Fruit fly (Drosophila melanogaster) whole organism, embryonic: ENCODE results near the gene dnc.

Experiments
- Blimp-1 ChIP-seq: fragments of 200-800 bp; sonication (Bioruptor generic); optimal IDR thresholded peaks from 3 replicates; lab custom pipeline; 2018; ENCODE audit warnings: missing biosample characterization, missing genetic modification characterization, mild to moderate bottlenecking, moderate library complexity, missing genetic modification reagents
- CG10366 ChIP-seq: fragments of 200-800 bp; sonication (Bioruptor generic); IDR thresholded peaks from 2 replicates; pipeline ENCODE4 v1.3.6; 2022; ENCODE audit warnings: missing biosample characterization, missing genetic modification characterization
- CG11398 ChIP-seq: fragments of 200-800 bp; sonication (Bioruptor generic); optimal IDR thresholded peaks from 2 replicates; lab custom pipeline; 2016; ENCODE audit warnings: missing biosample characterization, missing genetic modification characterization
- CG12155 ChIP-seq: fragments of 200-800 bp; sonication (Bioruptor generic); optimal IDR thresholded peaks from 3 replicates; lab custom pipeline; 2016; ENCODE audit warnings: missing biosample characterization, missing genetic modification characterization
- CG12219 ChIP-seq: fragments of 200-800 bp; sonication (Bioruptor generic); optimal IDR thresholded peaks from 3 replicates; lab custom pipeline; 2018; ENCODE audit warnings: missing biosample characterization, mild to moderate bottlenecking, missing genetic modification characterization
- CG14860 ChIP-seq: fragments of 200-800 bp; sonication (Bioruptor generic); IDR thresholded peaks from 3 replicates; pipeline ENCODE4 v1.3.6; 2022; ENCODE audit warnings: missing biosample characterization, missing genetic modification characterization; ENCODE audit not compliant: partially characterized antibody
- CG15601 ChIP-seq: fragments of 200-800 bp; sonication (Bioruptor generic); optimal IDR thresholded peaks from 3 replicates; lab custom pipeline; 2019; ENCODE audit warnings: missing biosample characterization, mild to moderate bottlenecking, missing genetic modification characterization, moderate library complexity
- CG17802 ChIP-seq: fragments of 200-800 bp; sonication (Bioruptor generic); optimal IDR thresholded peaks from 2 replicates; lab custom pipeline; 2018; ENCODE audit warnings: missing biosample characterization, mild to moderate bottlenecking, missing genetic modification characterization, moderate library complexity
- CG18764 ChIP-seq: fragments of 200-800 bp; sonication (Bioruptor generic); optimal IDR thresholded peaks from 3 replicates; lab custom pipeline; 2016; ENCODE audit warnings: missing biosample characterization, missing genetic modification characterization
- CG32772 ChIP-seq: fragments of 200-800 bp; sonication (Bioruptor generic); IDR thresholded peaks from 2 replicates; pipeline ENCODE4 v1.3.6; 2022; ENCODE audit warnings: missing biosample characterization, missing genetic modification characterization
- CG3838 ChIP-seq: fragments of 200-800 bp; sonication (Bioruptor generic); optimal IDR thresholded peaks from 3 replicates; lab custom pipeline; 2016; ENCODE audit warnings: missing biosample characterization, missing genetic modification characterization
- CG3847 ChIP-seq: fragments of 200-800 bp; sonication (Bioruptor generic); IDR thresholded peaks from 2 replicates; pipeline ENCODE4 v1.3.6; 2022; ENCODE audit warnings: missing biosample characterization, missing genetic modification characterization
- CG4328 ChIP-seq: fragments of 200-800 bp; sonication (Bioruptor generic); optimal IDR thresholded peaks from 3 replicates; lab custom pipeline; 2017; ENCODE audit warnings: missing biosample characterization, missing genetic modification reagents, missing genetic modification characterization
- CG4404 ChIP-seq: fragments of 200-800 bp; sonication (Bioruptor generic); IDR thresholded peaks from 2 replicates; pipeline ENCODE4 v1.3.6; 2022; ENCODE audit warnings: missing biosample characterization, missing genetic modification characterization
- CG4424 ChIP-seq: fragments of 200-800 bp; sonication (Bioruptor generic); optimal IDR thresholded peaks from 3 replicates; lab custom pipeline; 2016; ENCODE audit warnings: missing biosample characterization, missing genetic modification characterization
- CG4730 ChIP-seq: fragments of 200-800 bp; sonication (Bioruptor generic); IDR thresholded peaks from 2 replicates; pipeline ENCODE4 v1.3.6; 2022; ENCODE audit warnings: missing biosample characterization, missing genetic modification characterization
- CG6791 ChIP-seq: fragments of 200-800 bp; sonication (Bioruptor generic); IDR thresholded peaks from 3 replicates; pipeline ENCODE4 v1.3.6; 2022; ENCODE audit warnings: missing biosample characterization, missing genetic modification characterization; ENCODE audit not compliant: partially characterized antibody
- CG7556 ChIP-seq: fragments of 200-800 bp; sonication (Bioruptor generic); optimal IDR thresholded peaks from 2 replicates; lab custom pipeline; 2017; ENCODE audit warnings: missing biosample characterization, mild to moderate bottlenecking, missing genetic modification characterization
- CG7745 ChIP-seq: fragments of 200-800 bp; sonication (Bioruptor generic); optimal IDR thresholded peaks from 2 replicates; lab custom pipeline; 2018; ENCODE audit warnings: missing biosample characterization, mild to moderate bottlenecking, missing genetic modification characterization, moderate library complexity
- CG7928 ChIP-seq: fragments of 200-800 bp; sonication (Bioruptor generic); optimal IDR thresholded peaks from 2 replicates; lab custom pipeline; 2017; ENCODE audit warnings: missing biosample characterization, mild to moderate bottlenecking, missing genetic modification characterization
- CG7963 ChIP-seq: fragments of 200-800 bp; sonication (Bioruptor generic); IDR thresholded peaks from 3 replicates; pipeline ENCODE4 v1.3.6; 2022; ENCODE audit warnings: missing biosample characterization, missing genetic modification characterization; ENCODE audit not compliant: partially characterized antibody
- CG8765 ChIP-seq: fragments of 200-800 bp; sonication (Bioruptor generic); IDR thresholded peaks from 2 replicates; pipeline ENCODE4 v1.3.6; 2022; ENCODE audit warnings: missing biosample characterization, missing genetic modification characterization
- CkIIα-i1 ChIP-seq: fragments of 200-800 bp; sonication (Bioruptor generic); IDR thresholded peaks from 2 replicates; pipeline ENCODE4 v1.3.6; 2022; ENCODE audit warnings: missing biosample characterization, missing genetic modification characterization
- D19B ChIP-seq: fragments of 200-800 bp; sonication (Bioruptor generic); optimal IDR thresholded peaks from 2 replicates; lab custom pipeline; 2017; ENCODE audit warnings: missing biosample characterization, mild to moderate bottlenecking, missing genetic modification characterization
- Dip3 ChIP-seq: fragments of 200-800 bp; sonication (Bioruptor generic); optimal IDR thresholded peaks from 3 replicates; lab custom pipeline; 2016; ENCODE audit warnings: missing biosample characterization, missing genetic modification characterization
- Fer3 ChIP-seq: fragments of 200-800 bp; sonication (Bioruptor generic); optimal IDR thresholded peaks from 2 replicates; lab custom pipeline; 2018; ENCODE audit warnings: missing biosample characterization, mild to moderate bottlenecking, missing genetic modification characterization, moderate library complexity
- H2.0 ChIP-seq: fragments of 200-800 bp; sonication (Bioruptor generic); IDR thresholded peaks from 2 replicates; pipeline ENCODE4 v1.3.6; 2022; ENCODE audit warnings: missing biosample characterization, missing genetic modification characterization
- HLH54F ChIP-seq: fragments of 200-800 bp; sonication (Bioruptor generic); optimal IDR thresholded peaks from 3 replicates; lab custom pipeline; 2016; ENCODE audit warnings: missing biosample characterization, missing genetic modification characterization
- HLHmδ ChIP-seq: fragments of 200-800 bp; sonication (Bioruptor generic); optimal IDR thresholded peaks from 2 replicates; lab custom pipeline; 2018; ENCODE audit warnings: missing biosample characterization, mild to moderate bottlenecking, missing genetic modification characterization, moderate library complexity
- Hr51 ChIP-seq, 2 experiments: fragments of 200-800 bp; sonication (Bioruptor generic); optimal IDR thresholded peaks; 2 replicates in 1 of 2; 3 replicates in 1 of 2; lab custom pipeline; 2016 to 2018; ENCODE audit warnings: missing biosample characterization in 2 of 2, missing genetic modification characterization in 2 of 2, mild to moderate bottlenecking in 1 of 2, moderate library complexity in 1 of 2
- Mad ChIP-seq: fragments of 200-800 bp; sonication (Bioruptor generic); optimal IDR thresholded peaks from 2 replicates; lab custom pipeline; 2016; ENCODE audit warnings: missing biosample characterization, missing genetic modification characterization
- Oli ChIP-seq: fragments of 200-800 bp; sonication (Bioruptor generic); optimal IDR thresholded peaks from 2 replicates; lab custom pipeline; 2018; ENCODE audit warnings: missing biosample characterization, mild to moderate bottlenecking, missing genetic modification characterization, moderate library complexity
- Sin3A ChIP-seq: fragments of >200 bp; optimal IDR thresholded peaks from 2 replicates; lab custom pipeline; 2018
- Taf1 ChIP-seq: fragments of 200-800 bp; sonication (Bioruptor generic); IDR thresholded peaks from 2 replicates; pipeline ENCODE4 v1.3.6; 2022; ENCODE audit warnings: missing biosample characterization, missing genetic modification characterization
- Xrp1 ChIP-seq: fragments of 200-800 bp; sonication (Bioruptor generic); IDR thresholded peaks from 2 replicates; pipeline ENCODE4 v1.3.6; 2022; ENCODE audit warnings: missing biosample characterization, missing genetic modification characterization
- ash1 ChIP-seq: fragments of 200-800 bp; sonication (Bioruptor generic); optimal IDR thresholded peaks from 2 replicates; lab custom pipeline; 2018; ENCODE audit warnings: missing biosample characterization, mild to moderate bottlenecking, missing genetic modification characterization
- ato ChIP-seq: fragments of 200-800 bp; sonication (Bioruptor generic); IDR thresholded peaks from 2 replicates; pipeline ENCODE4 v1.3.6; 2022; ENCODE audit warnings: missing biosample characterization, missing genetic modification characterization; ENCODE audit not compliant: partially characterized antibody
- cato ChIP-seq: fragments of 200-800 bp; sonication (Bioruptor generic); optimal IDR thresholded peaks from 2 replicates; lab custom pipeline; 2016; ENCODE audit warnings: missing biosample characterization, missing genetic modification characterization, borderline replicate concordance
- cwo ChIP-seq: fragments of 200-800 bp; sonication (Bioruptor generic); optimal IDR thresholded peaks from 3 replicates; lab custom pipeline; 2017; ENCODE audit warnings: missing biosample characterization, missing genetic modification characterization, mild to moderate bottlenecking, moderate library complexity, missing genetic modification reagents
- da ChIP-seq: fragments of 200-800 bp; sonication (Bioruptor generic); optimal IDR thresholded peaks from 2 replicates; lab custom pipeline; 2016; ENCODE audit warnings: missing biosample characterization, missing genetic modification characterization
- dysf ChIP-seq: fragments of 200-800 bp; sonication (Bioruptor generic); IDR thresholded peaks from 3 replicates; pipeline ENCODE4 v1.3.6; 2022; ENCODE audit warnings: missing biosample characterization, missing genetic modification characterization
- esg ChIP-seq: fragments of 200-800 bp; sonication (Bioruptor generic); conservative IDR thresholded peaks from 2 replicates; pipeline ENCODE4 v1.3.6; 2022; ENCODE audit warnings: missing biosample characterization, missing genetic modification characterization
- eyg ChIP-seq: fragments of 200-800 bp; sonication (Bioruptor generic); optimal IDR thresholded peaks from 3 replicates; lab custom pipeline; 2016; ENCODE audit warnings: missing biosample characterization, missing genetic modification characterization
- fd64A ChIP-seq: fragments of 200-800 bp; sonication (Bioruptor generic); optimal IDR thresholded peaks from 3 replicates; lab custom pipeline; 2018; ENCODE audit warnings: missing biosample characterization, mild to moderate bottlenecking, missing genetic modification characterization
- lmd ChIP-seq: fragments of 200-800 bp; sonication (Bioruptor generic); IDR thresholded peaks from 2 replicates; pipeline ENCODE4 v1.3.6; 2022; ENCODE audit warnings: missing biosample characterization, missing genetic modification characterization
- nmo ChIP-seq: fragments of 200-800 bp; sonication (Bioruptor generic); optimal IDR thresholded peaks from 2 replicates; lab custom pipeline; 2018; ENCODE audit warnings: missing biosample characterization, mild to moderate bottlenecking, missing genetic modification characterization, moderate library complexity
- onecut ChIP-seq: fragments of 200-800 bp; sonication (Bioruptor generic); IDR thresholded peaks from 2 replicates; pipeline ENCODE4 v1.3.6; 2022; ENCODE audit warnings: missing biosample characterization, missing genetic modification characterization
- sim ChIP-seq: fragments of 200-800 bp; sonication (Bioruptor generic); IDR thresholded peaks from 2 replicates; pipeline ENCODE4 v1.3.6; 2022; ENCODE audit warnings: missing biosample characterization, missing genetic modification characterization
- ssp ChIP-seq: fragments of 200-800 bp; sonication (Bioruptor generic); IDR thresholded peaks from 2 replicates; pipeline ENCODE4 v1.3.6; 2022; ENCODE audit warnings: missing biosample characterization, missing genetic modification characterization
- sug ChIP-seq: fragments of 200-800 bp; optimal IDR thresholded peaks from 2 replicates; lab custom pipeline; 2019; ENCODE audit warnings: missing biosample characterization, mild to moderate bottlenecking, missing genetic modification characterization, moderate library complexity

The dnc gene

DNA sequence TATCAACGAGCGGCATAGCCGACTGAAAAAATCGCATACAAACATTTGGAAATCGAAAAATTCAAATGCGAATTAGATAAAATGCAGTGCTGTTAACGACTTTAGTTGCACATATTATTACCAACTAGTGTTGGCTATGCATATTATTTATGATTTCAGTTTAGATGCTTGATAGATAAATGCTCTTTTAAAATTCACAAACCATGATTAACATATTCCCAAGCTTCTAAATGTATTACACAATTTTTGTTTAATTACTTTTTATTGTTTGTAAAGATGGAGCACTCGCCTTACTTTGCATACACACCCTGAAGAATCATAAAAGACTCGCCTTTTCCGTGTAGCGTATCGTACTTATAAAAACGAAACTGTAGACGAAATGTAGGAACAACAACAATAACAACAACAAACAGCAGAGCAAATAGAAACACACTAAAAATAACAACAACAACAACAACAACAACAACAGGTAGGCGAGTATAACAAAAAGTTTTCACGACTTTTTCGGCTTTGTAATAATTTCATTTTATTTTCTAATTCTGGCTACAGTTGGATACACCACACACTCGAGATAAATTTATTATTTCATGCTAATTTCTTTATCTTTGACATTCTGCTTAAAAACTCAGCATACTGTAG is 184.3 kb downstream of the dnc start (continued):
- TF ChIP-seq CG4404 (GFP tag; lab: Robert Waterston, UW) (peak; percentile 37; the same call in 1 of the 2 replicates), Dip3 (GFP tag; lab: Kevin White, UChicago) (peak; percentile 71), CG7745 (tag; lab: Kevin White, UChicago) (no peak), ash1 (GFP tag; lab: Kevin White, UChicago) (no peak), CG7556 (GFP tag; lab: Kevin White, UChicago) (peak; percentile 75), fd64A (no peak), dysf (GFP tag; lab: Robert Waterston, UW) (peak; percentile 73; the same call in 2 of the 3 replicates), CG14860 (GFP tag; lab: Robert Waterston, UW) (no peak), HLHmδ (GFP tag; lab: Kevin White, UChicago) (no peak), lmd (peak; percentile 75), H2.0 (GFP tag; lab: Robert Waterston, UW) (no peak), Sin3A (lab: Kevin White, UChicago) (no peak), CG7928 (GFP tag; lab: Kevin White, UChicago) (peak; percentile 42), nmo (GFP tag; lab: Kevin White, UChicago) (peak; percentile 66), CG4730 (no peak), CG6791 (GFP tag; lab: Robert Waterston, UW) (no peak), Fer3 (tag; lab: Kevin White, UChicago) (peak; percentile 66), cato (no peak), da (GFP tag; lab: Kevin White, UChicago) (no peak), Mad (GFP tag; lab: Kevin White, UChicago) (peak; percentile 56), CG4328 (peak; percentile 52), CG3838 (GFP tag; lab: Kevin White, UChicago) (no peak), cwo (GFP tag; lab: Kevin White, UChicago) (peak; percentile 54), CG3847 (GFP tag; lab: Robert Waterston, UW) (peak; percentile 70), Xrp1 (GFP tag; lab: Robert Waterston, UW) (peak; percentile 31; the same call in 1 of the 2 replicates), ssp (GFP tag; lab: Robert Waterston, UW) (no peak), Blimp-1 (peak; percentile 50), CG10366 (peak; percentile 50; the same call in 1 of the 2 replicates), sim (GFP tag; lab: Robert Waterston, UW) (no peak), eyg (GFP tag; lab: Kevin White, UChicago) (peak; percentile 45), CG32772 (GFP tag; lab: Robert Waterston, UW) (no peak), CG15601 (peak; percentile 39), Hr51 (GFP tag; optimal IDR thresholded peaks at IDR 0.05; lab: Kevin White, UChicago) (peak; percentile 37 to 76), CkIIα-i1 (no peak), CG8765 (GFP tag; lab: Robert Waterston, UW) (no peak), HLH54F (GFP tag; lab: Kevin White, UChicago) (peak; percentile 72), Taf1 (GFP tag; lab: Robert Waterston, UW) (no peak), esg (GFP tag; lab: Robert Waterston, UW) (0 out of 2 replicates have a peak, but pooled peaks have one; percentile 13), CG7963 (GFP tag; lab: Robert Waterston, UW) (no peak), CG12219 (GFP tag; lab: Kevin White, UChicago) (peak; percentile 40), CG17802 (tag; lab: Kevin White, UChicago) (no peak), D19B (GFP tag; lab: Kevin White, UChicago) (peak; percentile 55), ato (GFP tag; lab: Robert Waterston, UW) (no peak), CG11398 (GFP tag; lab: Kevin White, UChicago) (peak; percentile 43), CG18764 (GFP tag; lab: Kevin White, UChicago) (peak; percentile 3), CG12155 (GFP tag; lab: Kevin White, UChicago) (peak; percentile 67), CG4424 (GFP tag; lab: Kevin White, UChicago) (peak; percentile 54), onecut (GFP tag; lab: Robert Waterston, UW) (peak; percentile 31; the same call in 1 of the 2 replicates), Oli (peak; percentile 72), sug (peak; percentile 55)
